Comparison of ENCODE assay signal across 4 worm cellular contexts in the genomic region with DNA sequence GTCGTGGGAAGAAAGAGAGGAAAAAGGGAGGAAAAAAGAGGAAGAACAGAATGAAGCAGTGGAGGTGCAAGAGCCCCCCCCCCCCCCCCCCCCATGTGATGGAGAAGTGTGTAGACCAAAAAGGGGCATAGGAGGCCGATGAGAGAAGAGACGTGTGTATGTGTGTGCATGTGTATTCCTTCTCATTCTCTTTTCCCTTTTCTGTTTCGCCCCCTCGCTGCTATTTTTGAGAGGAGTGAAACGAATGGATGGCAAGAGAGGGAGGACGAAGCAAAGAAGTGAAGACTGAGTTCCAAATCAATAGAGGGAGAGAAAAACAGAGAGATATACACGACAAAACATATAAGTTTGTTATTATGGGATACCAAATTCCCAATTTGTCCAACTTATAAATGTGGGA.
TF ChIP-seq lines count a peak whose summit lies in the region.

No protein-coding gene starts in this region.

TF ChIP-seq in whole organism, L1 larva, 84 proteins besides CTCF, POLR2A, EP300 and RAD21 (continued from another document and continues in another):
- TF ChIP-seq lin-35 (GFP tag; optimal IDR thresholded peaks at IDR 0.05; lab: Kevin White, UChicago) (peak in 1 of 2 experiments; percentile 9), ztf-4 (tag; optimal IDR thresholded peaks at IDR 0.05; lab: Kevin White, UChicago) (no peak), alr-1 (tag; optimal IDR thresholded peaks at IDR 0.05; lab: Kevin White, UChicago; ENCODE audit: borderline replicate concordance) (no peak), tbx-2 (tag; optimal IDR thresholded peaks at IDR 0.05; lab: Kevin White, UChicago) (no peak), fkh-10 (GFP tag; optimal IDR thresholded peaks at IDR 0.05; lab: Kevin White, UChicago) (peak; percentile 48), C34B4.2 (tag; optimal IDR thresholded peaks at IDR 0.05; lab: Kevin White, UChicago) (no peak), aly-2 (tag; optimal IDR thresholded peaks at IDR 0.05; lab: Kevin White, UChicago) (no peak), nhr-47 (tag; optimal IDR thresholded peaks at IDR 0.05; lab: Kevin White, UChicago) (peak; percentile 15), efl-3 (GFP tag; optimal IDR thresholded peaks at IDR 0.05; lab: Kevin White, UChicago) (no peak), nhr-84 (tag; optimal IDR thresholded peaks at IDR 0.05; lab: Kevin White, UChicago) (no peak), nhr-85 (tag; lab: Kevin White, UChicago) (no peak), nhr-71 (tag; optimal IDR thresholded peaks at IDR 0.05; lab: Kevin White, UChicago) (no peak), pax-3 (tag; optimal IDR thresholded peaks at IDR 0.05; lab: Kevin White, UChicago) (peak; percentile 10), isw-1 (GFP tag; IDR thresholded peaks at IDR 0.05; lab: Robert Waterston, UW) (no peak), swsn-7 (tag; optimal IDR thresholded peaks at IDR 0.05; lab: Kevin White, UChicago) (peak; percentile 23), ceh-8 (GFP tag; optimal IDR thresholded peaks at IDR 0.05; lab: Kevin White, UChicago) (peak; percentile 56), egl-27 (tag; optimal IDR thresholded peaks at IDR 0.05; lab: Kevin White, UChicago) (no peak), snu-23 (GFP tag; optimal IDR thresholded peaks at IDR 0.05; lab: Kevin White, UChicago) (peak; percentile 26), hlh-17 (GFP tag; optimal IDR thresholded peaks at IDR 0.05; lab: Kevin White, UChicago; ENCODE audit: borderline replicate concordance) (no peak), lin-14 (GFP tag; optimal IDR thresholded peaks at IDR 0.05; lab: Kevin White, UChicago) (peak; percentile 88), ztf-11 (tag; optimal IDR thresholded peaks at IDR 0.05; lab: Kevin White, UChicago) (no peak), mep-1 (tag; optimal IDR thresholded peaks at IDR 0.05; lab: Kevin White, UChicago) (peak; percentile 41), sox-4 (tag; optimal IDR thresholded peaks at IDR 0.05; lab: Kevin White, UChicago) (no peak), mab-9 (GFP tag; IDR thresholded peaks at IDR 0.05; lab: Robert Waterston, UW) (no peak), mef-2 (tag; optimal IDR thresholded peaks at IDR 0.05; lab: Kevin White, UChicago) (no peak), ama-1 (optimal IDR thresholded peaks at IDR 0.05; lab: Kevin White, UChicago) (no peak), snpc-4 (tag; optimal IDR thresholded peaks at IDR 0.05; lab: Kevin White, UChicago) (no peak), elt-2 (tag; optimal IDR thresholded peaks at IDR 0.05; lab: Kevin White, UChicago) (no peak), dsc-1 (tag; optimal IDR thresholded peaks at IDR 0.05; lab: Kevin White, UChicago) (no peak), pqm-1 (tag; optimal IDR thresholded peaks at IDR 0.05; lab: Kevin White, UChicago) (no peak), rnt-1 (tag; optimal IDR thresholded peaks at IDR 0.05; lab: Kevin White, UChicago) (no peak), zip-4 (GFP tag; optimal IDR thresholded peaks at IDR 0.05; lab: Kevin White, UChicago) (no peak), lir-3 (tag; optimal IDR thresholded peaks at IDR 0.05; lab: Kevin White, UChicago; ENCODE audit: poor library complexity) (no peak)

TF ChIP-seq in whole organism, L2 larva, 48 proteins besides CTCF, POLR2A, EP300 and RAD21 (continued from another document):
- TF ChIP-seq lin-13 (GFP tag; optimal IDR thresholded peaks at IDR 0.05; lab: Kevin White, UChicago) (no peak), F13H6.1 (tag; optimal IDR thresholded peaks at IDR 0.05; lab: Kevin White, UChicago) (no peak), ztf-4 (tag; optimal IDR thresholded peaks at IDR 0.05; lab: Kevin White, UChicago) (no peak), Y55F3AM.14 (GFP tag; optimal IDR thresholded peaks at IDR 0.05; lab: Kevin White, UChicago) (peak; percentile 24), aly-2 (tag; optimal IDR thresholded peaks at IDR 0.05; lab: Kevin White, UChicago) (no peak), crh-2 (tag; optimal IDR thresholded peaks at IDR 0.05; lab: Kevin White, UChicago) (peak; percentile 61), lin-11 (tag; optimal IDR thresholded peaks at IDR 0.05; lab: Kevin White, UChicago) (no peak), nhr-10 (tag; optimal IDR thresholded peaks at IDR 0.05; lab: Kevin White, UChicago) (no peak), nhr-129 (tag; optimal IDR thresholded peaks at IDR 0.05; lab: Kevin White, UChicago) (peak; percentile 57), egl-27 (tag; optimal IDR thresholded peaks at IDR 0.05; lab: Kevin White, UChicago) (no peak), dmd-4 (tag; optimal IDR thresholded peaks at IDR 0.05; lab: Kevin White, UChicago) (no peak), nhr-77 (tag; optimal IDR thresholded peaks at IDR 0.05; lab: Kevin White, UChicago) (no peak), nhr-25 (tag; optimal IDR thresholded peaks at IDR 0.05; lab: Kevin White, UChicago) (no peak), nhr-23 (tag; optimal IDR thresholded peaks at IDR 0.05; lab: Kevin White, UChicago) (no peak), nhr-11 (tag; optimal IDR thresholded peaks at IDR 0.05; lab: Kevin White, UChicago) (no peak), mab-5 (tag; optimal IDR thresholded peaks at IDR 0.05; lab: Kevin White, UChicago) (no peak), ceh-82 (tag; optimal IDR thresholded peaks at IDR 0.05; lab: Kevin White, UChicago) (no peak), nhr-21 (tag; optimal IDR thresholded peaks at IDR 0.05; lab: Kevin White, UChicago) (no peak), alr-1 (tag; optimal IDR thresholded peaks at IDR 0.05; lab: Kevin White, UChicago) (no peak), ztf-1 (GFP tag; conservative IDR thresholded peaks at IDR 0.05; lab: Robert Waterston, UW) (no peak), mdl-1 (tag; optimal IDR thresholded peaks at IDR 0.05; lab: Kevin White, UChicago) (peak in 1 of 2 experiments; percentile 30), R02D3.7 (tag; optimal IDR thresholded peaks at IDR 0.05; lab: Kevin White, UChicago) (no peak), nhr-12 (tag; optimal IDR thresholded peaks at IDR 0.05; lab: Kevin White, UChicago) (no peak), sma-3 (GFP tag; optimal IDR thresholded peaks at IDR 0.05; lab: Kevin White, UChicago) (no peak), peb-1 (tag; optimal IDR thresholded peaks at IDR 0.05; lab: Kevin White, UChicago) (no peak), ceh-16 (tag; optimal IDR thresholded peaks at IDR 0.05; lab: Kevin White, UChicago) (no peak), unc-39 (tag; optimal IDR thresholded peaks at IDR 0.05; lab: Kevin White, UChicago) (no peak), snpc-4 (tag; optimal IDR thresholded peaks at IDR 0.05; lab: Kevin White, UChicago) (no peak), mbf-1 (tag; optimal IDR thresholded peaks at IDR 0.05; lab: Kevin White, UChicago) (no peak), C34F6.9 (tag; optimal IDR thresholded peaks at IDR 0.05; lab: Kevin White, UChicago) (peak; percentile 44), nhr-6 (tag; optimal IDR thresholded peaks at IDR 0.05; lab: Kevin White, UChicago) (no peak), unc-55 (GFP tag; optimal IDR thresholded peaks at IDR 0.05; lab: Kevin White, UChicago) (peak; percentile 76)

TF ChIP-seq in whole organism, L4 larva, 104 proteins besides CTCF, POLR2A, EP300 and RAD21 (continued from another document):
- TF ChIP-seq mdl-1 (tag; optimal IDR thresholded peaks at IDR 0.05; lab: Kevin White, UChicago) (peak in 1 of 2 experiments; percentile 44), lin-29 (GFP tag; IDR thresholded peaks at IDR 0.05; lab: Robert Waterston, UW) (no peak), unc-39 (tag; optimal IDR thresholded peaks at IDR 0.05; lab: Kevin White, UChicago) (no peak), hlh-11 (tag; optimal IDR thresholded peaks at IDR 0.05; lab: Kevin White, UChicago) (peak; percentile 32), aha-1 (tag; lab: Kevin White, UChicago) (peak; percentile 98), lsy-2 (tag; optimal IDR thresholded peaks at IDR 0.05; lab: Kevin White, UChicago) (peak in 1 of 2 experiments; percentile 50), hlh-30 (tag; optimal IDR thresholded peaks at IDR 0.05; lab: Kevin White, UChicago; ENCODE audit: insufficient read depth) (peak; percentile 39), nhr-77 (tag; optimal IDR thresholded peaks at IDR 0.05; lab: Kevin White, UChicago) (no peak), F26F4.8 (GFP tag; conservative IDR thresholded peaks at IDR 0.05; lab: Robert Waterston, UW) (no peak), lir-3 (tag; optimal IDR thresholded peaks at IDR 0.05; lab: Kevin White, UChicago) (no peak), hmg-1.1 (GFP tag; IDR thresholded peaks at IDR 0.05; lab: Robert Waterston, UW) (0 out of 2 replicates have a peak, but pooled peaks have one; percentile 37), zfp-3 (GFP tag; conservative IDR thresholded peaks at IDR 0.05; lab: Robert Waterston, UW) (no peak), Y105C5A.15 (GFP tag; IDR thresholded peaks at IDR 0.05; lab: Robert Waterston, UW) (no peak), mep-1 (tag; optimal IDR thresholded peaks at IDR 0.05; lab: Kevin White, UChicago) (peak; percentile 44), dve-1 (tag; optimal IDR thresholded peaks at IDR 0.05; lab: Kevin White, UChicago; ENCODE audit: insufficient read depth) (peak; percentile 26), mes-2 (tag; optimal IDR thresholded peaks at IDR 0.05; lab: Kevin White, UChicago; ENCODE audit: poor library complexity, severe bottlenecking) (peak; percentile 25), set-16 (GFP tag; IDR thresholded peaks at IDR 0.05; lab: Robert Waterston, UW) (peak; percentile 54), ztf-11 (tag; optimal IDR thresholded peaks at IDR 0.05; lab: Kevin White, UChicago) (no peak)
TF ChIP-seq in whole organism, L4 larva: peak in this region for 14.

TF ChIP-seq in whole organism, mixed stage, embryonic, 35 proteins besides CTCF, POLR2A, EP300 and RAD21 (continued from another document):
- no peak for TF ChIP-seq lsy-2 (tag; optimal IDR thresholded peaks at IDR 0.05; lab: Kevin White, UChicago)
- TF ChIP-seq hlh-1 (tag; optimal IDR thresholded peaks at IDR 0.05; lab: Kevin White, UChicago), result no peak
- no peak for TF ChIP-seq unc-39 (tag; optimal IDR thresholded peaks at IDR 0.05; lab: Kevin White, UChicago)
- no peak for TF ChIP-seq lin-32 (GFP tag; optimal IDR thresholded peaks at IDR 0.05; lab: Kevin White, UChicago)
- TF ChIP-seq elt-1 (tag; optimal IDR thresholded peaks at IDR 0.05; lab: Kevin White, UChicago; ENCODE audit: borderline replicate concordance, insufficient read depth), result no peak
- TF ChIP-seq ztf-11 (tag; optimal IDR thresholded peaks at IDR 0.05; lab: Kevin White, UChicago), result no peak
- TF ChIP-seq ceh-43 (GFP tag; optimal IDR thresholded peaks at IDR 0.05; lab: Kevin White, UChicago), result no peak
- TF ChIP-seq sem-2 (GFP tag; optimal IDR thresholded peaks at IDR 0.05; lab: Kevin White, UChicago), result no peak
- TF ChIP-seq unc-62 (GFP tag; optimal IDR thresholded peaks at IDR 0.05; lab: Kevin White, UChicago), result no peak
- TF ChIP-seq zip-8 (tag; optimal IDR thresholded peaks at IDR 0.05; lab: Kevin White, UChicago), result no peak
- TF ChIP-seq mep-1 (tag; optimal IDR thresholded peaks at IDR 0.05; lab: Kevin White, UChicago), result peak; percentile 46
- peak; percentile 51 for TF ChIP-seq drap-1 (GFP tag; optimal IDR thresholded peaks at IDR 0.05; lab: Kevin White, UChicago)
- no peak for TF ChIP-seq ceh-83 (GFP tag; optimal IDR thresholded peaks at IDR 0.05; lab: Kevin White, UChicago)
- peak; percentile 33 for TF ChIP-seq pha-4 (tag; optimal IDR thresholded peaks at IDR 0.05; lab: Kevin White, UChicago)
- TF ChIP-seq nhr-237 (tag; optimal IDR thresholded peaks at IDR 0.05; lab: Kevin White, UChicago), result no peak
